Fruit fly (Drosophila melanogaster) whole organism, embryonic: ENCODE data around the gene Kaz-m1.

Experiments used
- Asciz ChIP-seq: fragments of 200-800 bp; sonication (Bioruptor generic); optimal IDR thresholded peaks from 2 replicates; lab custom pipeline; 2017; ENCODE audit warnings: missing biosample characterization, mild to moderate bottlenecking, missing genetic modification characterization, missing genetic modification reagents
- BEAF-32 ChIP-seq: fragments of 200-800 bp; sonication (Bioruptor generic); optimal IDR thresholded peaks from 3 replicates; lab custom pipeline; 2017; ENCODE audit warnings: missing biosample characterization, missing genetic modification characterization, mild to moderate bottlenecking, moderate library complexity, missing genetic modification reagents
- CG10209 ChIP-seq: fragments of 200-800 bp; sonication (Bioruptor generic); optimal IDR thresholded peaks from 3 replicates; lab custom pipeline; 2017; ENCODE audit warnings: missing biosample characterization, mild to moderate bottlenecking, missing genetic modification characterization, missing genetic modification reagents
- CG10366 ChIP-seq: fragments of 200-800 bp; sonication (Bioruptor generic); IDR thresholded peaks from 2 replicates; pipeline ENCODE4 v1.3.6; 2022; ENCODE audit warnings: missing biosample characterization, missing genetic modification characterization
- CG12104 ChIP-seq: fragments of 200-800 bp; sonication (Bioruptor generic); optimal IDR thresholded peaks from 3 replicates; lab custom pipeline; 2016; ENCODE audit warnings: missing biosample characterization, missing genetic modification characterization
- CG13624 ChIP-seq: fragments of 200-800 bp; sonication (Bioruptor generic); optimal IDR thresholded peaks from 2 replicates; lab custom pipeline; 2016; ENCODE audit warnings: missing biosample characterization, missing genetic modification characterization
- CG14667 ChIP-seq: fragments of 200-800 bp; sonication (Bioruptor generic); IDR thresholded peaks from 2 replicates; pipeline ENCODE4 v1.3.6; 2022; ENCODE audit warnings: missing biosample characterization, missing genetic modification characterization
- CG15269 ChIP-seq: fragments of 200-800 bp; sonication (Bioruptor generic); optimal IDR thresholded peaks from 2 replicates; lab custom pipeline; 2018; ENCODE audit warnings: missing biosample characterization, mild to moderate bottlenecking, missing genetic modification characterization, moderate library complexity
- CG17359 ChIP-seq: fragments of 200-800 bp; sonication (Bioruptor generic); optimal IDR thresholded peaks from 3 replicates; lab custom pipeline; 2018; ENCODE audit warnings: missing biosample characterization, mild to moderate bottlenecking, missing genetic modification characterization, moderate library complexity
- CG18476 ChIP-seq: fragments of 200-800 bp; sonication (Bioruptor generic); optimal IDR thresholded peaks from 2 replicates; lab custom pipeline; 2016; ENCODE audit warnings: missing biosample characterization, mild to moderate bottlenecking, missing genetic modification characterization
- CG2116 ChIP-seq: fragments of 200-800 bp; sonication (Bioruptor generic); optimal IDR thresholded peaks from 3 replicates; lab custom pipeline; 2018; ENCODE audit warnings: missing biosample characterization, mild to moderate bottlenecking, missing genetic modification characterization
- CG3281 ChIP-seq: fragments of 200-800 bp; sonication (Bioruptor generic); optimal IDR thresholded peaks from 3 replicates; lab custom pipeline; 2017; ENCODE audit warnings: missing biosample characterization, mild to moderate bottlenecking, missing genetic modification characterization
- CG34422 ChIP-seq: fragments of 200-800 bp; sonication (Bioruptor generic); IDR thresholded peaks from 3 replicates; pipeline ENCODE4 v1.3.6; 2022; ENCODE audit warnings: missing biosample characterization, missing genetic modification characterization
- CG4360 ChIP-seq: fragments of 200-800 bp; sonication (Bioruptor generic); IDR thresholded peaks from 2 replicates; pipeline ENCODE4 v1.3.6; 2022; ENCODE audit warnings: missing biosample characterization, missing genetic modification characterization
- CG6272 ChIP-seq: fragments of 200-800 bp; sonication (Bioruptor generic); IDR thresholded peaks from 2 replicates; pipeline ENCODE4 v1.3.6; 2022; ENCODE audit warnings: missing biosample characterization, missing genetic modification characterization
- CG6683 ChIP-seq: fragments of 200-800 bp; sonication (Bioruptor generic); optimal IDR thresholded peaks from 2 replicates; lab custom pipeline; 2017; ENCODE audit warnings: missing biosample characterization, mild to moderate bottlenecking, missing genetic modification characterization, missing genetic modification reagents
- CG7839 ChIP-seq: fragments of 200-800 bp; sonication (Bioruptor generic); optimal IDR thresholded peaks from 3 replicates; lab custom pipeline; 2018; ENCODE audit warnings: missing biosample characterization, mild to moderate bottlenecking, missing genetic modification characterization, moderate library complexity
- CHES-1-like ChIP-seq: fragments of 200-800 bp; sonication (Bioruptor generic); optimal IDR thresholded peaks from 2 replicates; lab custom pipeline; 2016; ENCODE audit warnings: missing biosample characterization, missing genetic modification characterization
- Chrac-16 ChIP-seq: fragments of 200-800 bp; sonication (Bioruptor generic); optimal IDR thresholded peaks from 3 replicates; lab custom pipeline; 2016; ENCODE audit warnings: missing biosample characterization, missing genetic modification characterization
- CoRest ChIP-seq: fragments of 200-800 bp; sonication (Bioruptor generic); optimal IDR thresholded peaks from 3 replicates; lab custom pipeline; 2018; ENCODE audit warnings: missing biosample characterization, mild to moderate bottlenecking, missing genetic modification characterization, moderate library complexity
- Gug ChIP-seq: fragments of 200-800 bp; sonication (Bioruptor generic); IDR thresholded peaks from 4 replicates; pipeline ENCODE4 v1.3.6; 2022; ENCODE audit warnings: missing biosample characterization, missing genetic modification characterization
- HLH54F ChIP-seq: fragments of 200-800 bp; sonication (Bioruptor generic); optimal IDR thresholded peaks from 3 replicates; lab custom pipeline; 2016; ENCODE audit warnings: missing biosample characterization, missing genetic modification characterization
- MTF-1 ChIP-seq: fragments of 200-800 bp; sonication (Bioruptor generic); optimal IDR thresholded peaks from 2 replicates; lab custom pipeline; 2018; ENCODE audit warnings: missing biosample characterization, mild to moderate bottlenecking, missing genetic modification characterization, borderline replicate concordance
- Med ChIP-seq: fragments of 200-800 bp; sonication (Bioruptor generic); peaks from one replicate; lab custom pipeline; 2016; ENCODE audit warnings: missing biosample characterization, missing genetic modification characterization, mild to moderate bottlenecking, inconsistent platforms, moderate library complexity
- Myb ChIP-seq: fragments of 200-800 bp; sonication (Bioruptor generic); optimal IDR thresholded peaks from 2 replicates; lab custom pipeline; 2016; ENCODE audit warnings: missing biosample characterization, missing genetic modification characterization
- Neu2 ChIP-seq: fragments of 200-800 bp; sonication (Bioruptor generic); optimal IDR thresholded peaks from 3 replicates; lab custom pipeline; 2016; ENCODE audit warnings: missing biosample characterization, missing genetic modification characterization, borderline replicate concordance
- Oaz ChIP-seq: fragments of 200-800 bp; sonication (Bioruptor generic); IDR thresholded peaks from 2 replicates; pipeline ENCODE4 v1.3.6; 2022; ENCODE audit warnings: missing biosample characterization, missing genetic modification characterization
- Ptx1 ChIP-seq: fragments of 200-800 bp; sonication (Bioruptor generic); IDR thresholded peaks from 2 replicates; pipeline ENCODE4 v1.3.6; 2022; ENCODE audit warnings: missing biosample characterization, missing genetic modification characterization
- Six4 ChIP-seq: fragments of 200-800 bp; sonication (Bioruptor generic); optimal IDR thresholded peaks from 2 replicates; lab custom pipeline; 2016; ENCODE audit warnings: missing biosample characterization, missing genetic modification characterization
- Sry-δ ChIP-seq: fragments of 200-800 bp; sonication (Bioruptor generic); optimal IDR thresholded peaks from 2 replicates; lab custom pipeline; 2016; ENCODE audit warnings: missing biosample characterization, missing genetic modification characterization
- TFAM ChIP-seq: fragments of 200-800 bp; sonication (Bioruptor generic); optimal IDR thresholded peaks from 2 replicates; lab custom pipeline; 2017; ENCODE audit warnings: missing biosample characterization, missing genetic modification characterization, inconsistent platforms
- Usf ChIP-seq: fragments of 200-800 bp; sonication (Bioruptor generic); optimal IDR thresholded peaks from 2 replicates; lab custom pipeline; 2017; ENCODE audit warnings: missing genotype, missing biosample characterization, missing genetic modification characterization
- ab ChIP-seq: fragments of 200-800 bp; sonication (Bioruptor generic); optimal IDR thresholded peaks from 2 replicates; lab custom pipeline; 2016; ENCODE audit warnings: missing biosample characterization, missing genetic modification characterization
- abd-A ChIP-seq: fragments of 200-800 bp; sonication (Bioruptor generic); optimal IDR thresholded peaks from 3 replicates; lab custom pipeline; 2019; ENCODE audit warnings: missing biosample characterization, mild to moderate bottlenecking, missing genetic modification characterization, moderate library complexity
- amos ChIP-seq: fragments of 200-800 bp; sonication (Bioruptor generic); IDR thresholded peaks from 2 replicates; pipeline ENCODE4 v1.3.6; 2022; ENCODE audit warnings: missing biosample characterization, missing genetic modification characterization; ENCODE audit not compliant: partially characterized antibody
- bab2 ChIP-seq: fragments of 200-800 bp; sonication (Bioruptor generic); optimal IDR thresholded peaks from 2 replicates; lab custom pipeline; 2016; ENCODE audit warnings: missing biosample characterization, missing genetic modification characterization
- corto ChIP-seq: fragments of 200-800 bp; sonication (Bioruptor generic); optimal IDR thresholded peaks from 2 replicates; lab custom pipeline; 2016; ENCODE audit warnings: missing biosample characterization, mild to moderate bottlenecking, missing genetic modification characterization, moderate library complexity
- croc ChIP-seq: fragments of 200-800 bp; sonication (Bioruptor generic); conservative IDR thresholded peaks from 3 replicates; pipeline ENCODE4 v1.3.6; 2022; ENCODE audit warnings: missing biosample characterization, missing genetic modification characterization
- fu2 ChIP-seq: fragments of 200-800 bp; sonication (Bioruptor generic); optimal IDR thresholded peaks from 2 replicates; lab custom pipeline; 2016; ENCODE audit warnings: missing biosample characterization, missing genetic modification characterization
- gro ChIP-seq: fragments of 200-800 bp; sonication (Bioruptor generic); optimal IDR thresholded peaks from 2 replicates; lab custom pipeline; 2016; ENCODE audit warnings: missing biosample characterization, missing genetic modification characterization
- ham ChIP-seq: fragments of 200-800 bp; sonication (Bioruptor generic); IDR thresholded peaks from 2 replicates; pipeline ENCODE4 v1.3.6; 2022; ENCODE audit warnings: missing biosample characterization, missing genetic modification characterization
- kay ChIP-seq: fragments of 200-800 bp; sonication (Bioruptor generic); optimal IDR thresholded peaks from 2 replicates; lab custom pipeline; 2016; ENCODE audit warnings: missing biosample characterization, missing genetic modification characterization
- lmd ChIP-seq: fragments of 200-800 bp; sonication (Bioruptor generic); IDR thresholded peaks from 2 replicates; pipeline ENCODE4 v1.3.6; 2022; ENCODE audit warnings: missing biosample characterization, missing genetic modification characterization
- luna ChIP-seq: fragments of 200-800 bp; sonication (Bioruptor generic); optimal IDR thresholded peaks from 2 replicates; lab custom pipeline; 2016; ENCODE audit warnings: missing biosample characterization, missing genetic modification characterization
- pan ChIP-seq, 4 experiments: fragments of >200 bp in 3 of 4; fragments of 200-800 bp in 1 of 4; sonication (Bioruptor generic) in 1 of 4; optimal IDR thresholded peaks in 3 of 4; IDR thresholded peaks in 1 of 4; 2 replicates each; pipeline versions ENCODE4 v1.3.6 to Lab custom; 2017 to 2022; ENCODE audit warnings: missing biosample characterization in 2 of 4, missing genetic modification characterization in 2 of 4, mixed read lengths in 1 of 4
- pho ChIP-seq: fragments of 200-800 bp; sonication (Bioruptor generic); optimal IDR thresholded peaks from 2 replicates; lab custom pipeline; 2016; ENCODE audit warnings: missing biosample characterization, missing genetic modification characterization
- shn ChIP-seq: fragments of 200-800 bp; sonication (Bioruptor generic); optimal IDR thresholded peaks from 3 replicates; lab custom pipeline; 2016; ENCODE audit warnings: missing biosample characterization, missing genetic modification characterization
- sisA ChIP-seq: fragments of 200-800 bp; sonication (Bioruptor generic); IDR thresholded peaks from 2 replicates; pipeline ENCODE4 v1.3.6; 2022; ENCODE audit warnings: missing biosample characterization, missing genetic modification characterization
- stc ChIP-seq: fragments of 200-800 bp; sonication (Bioruptor generic); IDR thresholded peaks from 2 replicates; pipeline ENCODE4 v1.3.6; 2022; ENCODE audit warnings: missing biosample characterization, missing genetic modification characterization
- yki ChIP-seq: fragments of >200 bp; optimal IDR thresholded peaks from 3 replicates; lab custom pipeline; 2018
- zen ChIP-seq: fragments of 200-800 bp; sonication (Bioruptor generic); optimal IDR thresholded peaks from 3 replicates; lab custom pipeline; 2018; ENCODE audit warnings: missing biosample characterization, mild to moderate bottlenecking, missing genetic modification characterization, moderate library complexity
- zfh2 ChIP-seq: fragments of 200-800 bp; sonication (Bioruptor generic); optimal IDR thresholded peaks from 2 replicates; lab custom pipeline; 2016; ENCODE audit warnings: missing biosample characterization, missing genetic modification characterization

Kaz-m1 gene

DNA sequence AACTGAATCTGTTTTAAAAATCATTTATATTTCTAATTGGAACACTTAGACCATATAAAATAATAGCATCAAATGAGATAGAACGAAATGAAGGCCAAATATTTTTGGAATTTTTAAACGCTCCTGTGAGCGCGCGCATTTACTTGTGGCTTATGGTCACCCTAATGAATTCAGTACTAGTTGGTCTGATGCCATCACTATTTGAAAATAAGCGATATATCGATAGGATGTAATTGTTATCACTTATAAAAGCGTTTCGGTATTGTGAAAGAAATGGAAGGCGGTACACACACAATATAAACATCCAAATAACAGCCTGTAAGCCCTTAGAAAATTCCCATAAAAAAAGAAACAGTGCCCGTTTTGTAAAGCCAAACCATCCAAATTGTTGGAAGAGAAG is 31.8 kb upstream of the Kaz-m1 start, which contains the start of gene Nf1 (continued):
- no peak for TF ChIP-seq CG17359 (tag; lab: Kevin White, UChicago)
- no peak for TF ChIP-seq ab
- TF ChIP-seq CG18476 (GFP tag; lab: Kevin White, UChicago) = no peak
- TF ChIP-seq CHES-1-like (GFP tag; lab: Kevin White, UChicago) = no peak
- peak; percentile 0 for TF ChIP-seq Chrac-16 (GFP tag; lab: Kevin White, UChicago)
- no peak for TF ChIP-seq Usf (GFP tag; lab: Kevin White, UChicago)
- TF ChIP-seq TFAM = no peak
- no peak for TF ChIP-seq pho (GFP tag; lab: Kevin White, UChicago)
- no peak for TF ChIP-seq ham (GFP tag; lab: Robert Waterston, UW)
- TF ChIP-seq bab2 (GFP tag; lab: Kevin White, UChicago) = no peak
- no peak for TF ChIP-seq CG4360 (GFP tag; lab: Robert Waterston, UW)
- no peak for TF ChIP-seq HLH54F (GFP tag; lab: Kevin White, UChicago)
- no peak for TF ChIP-seq abd-A (tag; lab: Kevin White, UChicago)
- TF ChIP-seq Sry-δ (GFP tag; lab: Kevin White, UChicago) = peak; percentile 97
- no peak for TF ChIP-seq yki
- TF ChIP-seq lmd (GFP tag; lab: Robert Waterston, UW) = no peak
- TF ChIP-seq corto (GFP tag; lab: Kevin White, UChicago) = no peak
- TF ChIP-seq fu2 = no peak
- no peak for TF ChIP-seq Asciz (GFP tag; lab: Kevin White, UChicago)
- TF ChIP-seq BEAF-32 = peak; percentile 88
- no peak for TF ChIP-seq CG6683 (GFP tag; lab: Kevin White, UChicago)
- no peak for TF ChIP-seq shn (GFP tag; lab: Kevin White, UChicago)
- no peak for TF ChIP-seq CG14667 (GFP tag; lab: Robert Waterston, UW)
- peak; percentile 73 for TF ChIP-seq CG2116
- TF ChIP-seq CoRest (tag; lab: Kevin White, UChicago) = no peak
- no peak for TF ChIP-seq CG15269 (tag; lab: Kevin White, UChicago)
- TF ChIP-seq zfh2 (GFP tag; lab: Kevin White, UChicago) = no peak
- no peak for TF ChIP-seq CG34422 (GFP tag; lab: Robert Waterston, UW)
- TF ChIP-seq stc (GFP tag; lab: Robert Waterston, UW) = no peak
- peak; percentile 42 for TF ChIP-seq Myb (GFP tag; lab: Kevin White, UChicago)
- peak; percentile 49 for TF ChIP-seq zen
- TF ChIP-seq Gug (GFP tag; lab: Robert Waterston, UW) = no peak
- no peak for TF ChIP-seq croc (GFP tag; lab: Robert Waterston, UW)
- TF ChIP-seq Med = no peak
- TF ChIP-seq CG10366 (GFP tag; lab: Robert Waterston, UW) = no peak
- TF ChIP-seq Six4 (GFP tag; lab: Kevin White, UChicago) = no peak
- no peak for TF ChIP-seq CG13624 (GFP tag; lab: Kevin White, UChicago)
- no peak for TF ChIP-seq luna (GFP tag; lab: Kevin White, UChicago)
- TF ChIP-seq CG10209 (GFP tag; lab: Kevin White, UChicago) = no peak
- no peak for TF ChIP-seq MTF-1 (GFP tag; lab: Kevin White, UChicago)
- TF ChIP-seq CG3281 (GFP tag; lab: Kevin White, UChicago) = no peak
- no peak for TF ChIP-seq Ptx1
- TF ChIP-seq sisA (GFP tag; lab: Robert Waterston, UW) = no peak
- TF ChIP-seq pan (optimal IDR thresholded peaks at IDR 0.05; lab: Kevin White, UChicago) = no peak
- TF ChIP-seq pan (GFP tag; optimal IDR thresholded peaks at IDR 0.05 in 1 of 2, IDR thresholded peaks at IDR 0.05 in 1 of 2) = no peak
- TF ChIP-seq Neu2 = no peak
- TF ChIP-seq Oaz (GFP tag; lab: Robert Waterston, UW) = no peak
- TF ChIP-seq CG6272 (GFP tag; lab: Robert Waterston, UW) = no peak
- no peak for TF ChIP-seq CG12104 (GFP tag; lab: Kevin White, UChicago)
- TF ChIP-seq gro = no peak
- peak; percentile 89 for TF ChIP-seq amos (GFP tag; lab: Robert Waterston, UW)
- TF ChIP-seq kay (GFP tag; lab: Kevin White, UChicago) = no peak
- TF ChIP-seq CG7839 = no peak
